Worm (Caenorhabditis elegans): ENCODE data around the gene Y48E1B.17.

The Y48E1B.17 gene

DNA sequence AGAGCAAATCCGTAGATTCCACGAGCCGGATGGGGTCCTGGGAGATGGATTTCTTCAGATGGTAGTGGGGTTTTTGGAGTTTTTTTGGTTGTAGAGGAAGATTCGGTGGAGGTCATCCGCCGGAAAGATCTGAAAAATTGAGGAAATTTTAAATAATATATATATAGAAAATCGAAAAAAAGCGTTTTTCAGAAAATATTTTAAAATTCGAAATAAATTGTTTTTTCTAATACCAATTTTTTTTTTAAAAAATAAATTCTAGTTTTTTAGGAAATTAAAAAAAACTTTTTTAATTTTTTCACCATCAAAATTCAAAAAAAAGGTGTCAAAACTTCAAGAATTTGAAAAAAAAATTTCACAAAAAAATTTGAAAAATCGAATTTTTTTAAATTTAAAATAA is at the start of gene Y48E1B.17, which contains the start of gene noa-1:
Gene Y48E1B.17 (minus strand): TSS at position 129 of the 400 bp plus-strand sequence.
Gene noa-1 (minus strand): TSS at position 101 of the 400 bp plus-strand sequence.
- no peak for TF ChIP-seq mxl-3 (GFP tag; optimal IDR thresholded peaks at IDR 0.05)
- TF ChIP-seq nhr-42 (GFP tag; IDR thresholded peaks at IDR 0.05) = no peak
- TF ChIP-seq fos-1 (tag; optimal IDR thresholded peaks at IDR 0.05) = no peak
- TF ChIP-seq lsy-2 (tag; optimal IDR thresholded peaks at IDR 0.05) = no peak
- TF ChIP-seq ceh-28 (tag; optimal IDR thresholded peaks at IDR 0.05) = no peak
- TF ChIP-seq fkh-10 (GFP tag; optimal IDR thresholded peaks at IDR 0.05) = no peak
- no peak for TF ChIP-seq zip-2 (tag; optimal IDR thresholded peaks at IDR 0.05)
- no peak for TF ChIP-seq F44E2.7 (GFP tag; IDR thresholded peaks at IDR 0.05)
- TF ChIP-seq mes-2 (tag; optimal IDR thresholded peaks at IDR 0.05; ENCODE audit: poor library complexity, severe bottlenecking) = no peak
- TF ChIP-seq nhr-25 (tag; optimal IDR thresholded peaks at IDR 0.05; ENCODE audit: borderline replicate concordance, insufficient read depth) = no peak
- TF ChIP-seq ceh-82 (tag; optimal IDR thresholded peaks at IDR 0.05) = no peak
- TF ChIP-seq gei-8 (GFP tag; optimal IDR thresholded peaks at IDR 0.05) = no peak
- TF ChIP-seq T20F7.1 (GFP tag; optimal IDR thresholded peaks at IDR 0.05) = no peak
- TF ChIP-seq aha-1 (tag) = no peak
- TF ChIP-seq nhr-10 (tag; optimal IDR thresholded peaks at IDR 0.05) = no peak
- TF ChIP-seq nhr-6 (tag; optimal IDR thresholded peaks at IDR 0.05) = no peak
- no peak for TF ChIP-seq hif-1 (tag; optimal IDR thresholded peaks at IDR 0.05)
- TF ChIP-seq T26A8.4 (GFP tag; IDR thresholded peaks at IDR 0.05) = no peak
- no peak for TF ChIP-seq madf-5 (GFP tag; IDR thresholded peaks at IDR 0.05)

DNA sequence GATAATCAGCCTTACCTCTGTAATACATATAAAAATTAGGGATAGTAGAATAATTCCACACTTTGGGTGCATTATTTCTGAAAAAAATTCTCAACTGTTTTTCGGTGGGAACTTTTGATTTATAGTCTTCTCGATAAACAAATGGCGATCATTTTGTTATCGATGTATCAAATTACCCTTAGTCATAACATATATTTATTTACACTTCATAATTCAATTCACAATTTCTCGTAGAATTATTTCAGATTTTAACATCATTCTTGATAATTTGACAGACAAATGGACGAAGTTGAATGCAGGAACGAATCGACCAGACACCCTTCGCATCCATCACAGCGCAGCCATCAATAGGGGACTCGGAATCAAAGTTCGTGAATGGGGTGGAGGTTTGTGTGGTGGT is 49.6 kb upstream of the Y48E1B.17 start, which contains the start of gene clec-145:
Gene clec-145 (minus strand): TSS at position 101 of the 400 bp plus-strand sequence.
- no peak for TF ChIP-seq lin-15B (tag; optimal IDR thresholded peaks at IDR 0.05)
- no peak for TF ChIP-seq Y5F2A.4 (GFP tag; optimal IDR thresholded peaks at IDR 0.05)
- TF ChIP-seq F49E8.2 (tag; optimal IDR thresholded peaks at IDR 0.05; ENCODE audit: borderline replicate concordance) = no peak
- TF ChIP-seq unc-62 (GFP tag; optimal IDR thresholded peaks at IDR 0.05 in 1 of 2) = no peak
- TF ChIP-seq unc-62 (tag; optimal IDR thresholded peaks at IDR 0.05) = no peak
- no peak for TF ChIP-seq daf-8 (GFP tag; IDR thresholded peaks at IDR 0.05)
- TF ChIP-seq dmd-6 (GFP tag; IDR thresholded peaks at IDR 0.05) = no peak
- TF ChIP-seq mxl-3 (GFP tag; optimal IDR thresholded peaks at IDR 0.05) = no peak
- TF ChIP-seq ceh-62 (tag; optimal IDR thresholded peaks at IDR 0.05) = no peak
- TF ChIP-seq nhr-102 (tag; optimal IDR thresholded peaks at IDR 0.05) = no peak
- no peak for TF ChIP-seq hif-1 (tag; optimal IDR thresholded peaks at IDR 0.05)
- TF ChIP-seq daf-19 (GFP tag; conservative IDR thresholded peaks at IDR 0.05) = no peak
- TF ChIP-seq F10B5.3 (tag; optimal IDR thresholded peaks at IDR 0.05) = no peak
- no peak for TF ChIP-seq ZK546.5 (tag; optimal IDR thresholded peaks at IDR 0.05)
- TF ChIP-seq duxl-1 (tag; optimal IDR thresholded peaks at IDR 0.05; ENCODE audit: poor library complexity) = no peak

DNA sequence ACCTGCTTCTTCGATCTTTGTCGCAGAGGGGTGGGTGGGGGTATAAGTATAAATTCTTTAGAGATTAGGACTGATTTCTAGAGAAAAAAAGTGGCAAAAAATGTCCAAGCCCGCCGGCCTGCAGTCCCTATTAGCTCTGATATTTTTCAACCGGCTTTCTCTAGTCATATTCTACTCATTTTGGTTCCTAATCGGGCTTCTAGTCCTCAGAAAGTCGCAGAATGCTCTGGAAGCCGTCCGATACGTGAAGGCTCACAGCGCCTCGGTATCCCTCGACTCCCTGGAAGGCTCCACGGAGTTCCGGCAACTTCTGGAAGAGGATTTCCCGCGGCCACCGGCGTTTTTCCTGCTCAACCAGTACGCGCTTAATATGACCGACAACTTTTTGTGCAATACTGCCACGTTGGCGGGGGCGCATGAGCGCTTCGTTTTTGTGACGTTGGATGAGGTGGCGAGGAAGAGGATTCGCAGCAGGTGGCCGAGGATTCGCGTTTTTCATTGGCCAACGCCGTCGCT is 44.8 kb upstream of the Y48E1B.17 start, which contains the start of gene Y48E1B.8:
Gene Y48E1B.8 (plus strand): TSS at position 51 of the 516 bp plus-strand sequence.
- TF ChIP-seq nhr-42 (GFP tag; IDR thresholded peaks at IDR 0.05) (0 out of 2 replicates have a peak, but pooled peaks have one; percentile 5), madf-5 (GFP tag; IDR thresholded peaks at IDR 0.05) (no peak), set-16 (GFP tag; IDR thresholded peaks at IDR 0.05) (peak; percentile 59)

DNA sequence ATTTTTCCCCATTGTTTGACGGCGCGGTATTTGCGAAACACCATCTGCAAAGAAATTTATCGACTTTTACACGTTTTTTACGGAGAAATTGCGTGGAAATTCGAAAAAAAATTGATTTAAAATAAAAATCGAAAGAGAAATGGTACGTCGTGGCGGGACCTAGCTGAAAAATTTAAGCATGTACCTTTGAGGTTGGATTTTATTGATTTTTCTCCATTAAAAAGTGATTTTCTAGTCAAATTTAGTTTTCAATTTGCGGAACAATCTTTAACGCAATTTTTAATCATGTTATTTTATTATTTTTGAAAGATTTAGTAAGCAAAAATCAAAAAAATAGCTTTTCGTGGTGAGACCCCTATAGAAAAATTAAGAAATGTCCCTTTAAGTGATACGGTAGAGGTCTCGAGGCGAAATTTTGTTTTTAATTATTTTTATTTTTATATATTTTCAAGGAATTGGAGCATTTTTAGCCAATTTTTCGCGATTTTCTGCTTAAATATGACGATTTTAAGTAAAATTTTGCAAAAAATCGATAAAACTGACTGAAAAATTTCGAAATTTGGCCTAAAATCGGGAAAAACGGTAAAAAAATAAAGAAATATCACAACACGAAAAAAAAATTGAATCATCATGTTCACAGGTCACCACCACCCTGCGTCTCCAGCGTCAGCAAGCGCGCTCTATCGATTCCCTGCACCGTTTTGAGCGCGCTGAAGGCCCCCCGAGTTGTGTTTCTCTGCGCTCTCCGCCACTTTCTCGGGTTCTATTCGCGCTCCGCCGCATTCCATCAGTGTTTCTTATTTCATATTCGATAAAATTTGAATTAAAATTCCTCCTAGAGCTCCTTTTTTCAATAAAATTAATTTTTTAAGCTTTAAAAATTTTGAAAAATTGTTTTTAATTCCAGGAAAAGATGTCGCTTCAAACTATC is 34.4 kb upstream of the Y48E1B.17 start, which contains the start of the genes mrpl-37 and lin-38:
Gene mrpl-37 (minus strand): TSS at position 51 of the 931 bp plus-strand sequence.
Gene lin-38 (plus strand): TSS at position 908 of the 931 bp plus-strand sequence.
- no peak for TF ChIP-seq ctbp-1 (GFP tag; IDR thresholded peaks at IDR 0.05)
- TF ChIP-seq lin-39 (tag; optimal IDR thresholded peaks at IDR 0.05) = no peak
- no peak for TF ChIP-seq daf-19 (GFP tag; conservative IDR thresholded peaks at IDR 0.05)
- TF ChIP-seq F49E8.2 (tag; optimal IDR thresholded peaks at IDR 0.05; ENCODE audit: borderline replicate concordance) = peak; percentile 13
- peak; percentile 39; the same call in 1 of the 2 replicates for TF ChIP-seq pha-4 (GFP tag; IDR thresholded peaks at IDR 0.05)
- no peak for TF ChIP-seq pha-4 (tag; optimal IDR thresholded peaks at IDR 0.05)
- TF ChIP-seq ceh-32 (tag; optimal IDR thresholded peaks at IDR 0.05; ENCODE audit: poor library complexity) = no peak
- TF ChIP-seq F10B5.3 (tag; optimal IDR thresholded peaks at IDR 0.05) = no peak
- TF ChIP-seq snpc-4 (tag; optimal IDR thresholded peaks at IDR 0.05) = no peak
- no peak for TF ChIP-seq ceh-20 (GFP tag; IDR thresholded peaks at IDR 0.05)
- peak; percentile 68 for TF ChIP-seq dpl-1 (GFP tag; optimal IDR thresholded peaks at IDR 0.05)
- TF ChIP-seq nhr-102 (tag; optimal IDR thresholded peaks at IDR 0.05) = no peak
- no peak for TF ChIP-seq ama-1 (optimal IDR thresholded peaks at IDR 0.05)
- TF ChIP-seq lim-7 (GFP tag; IDR thresholded peaks at IDR 0.05) = no peak
- peak; percentile 78 for TF ChIP-seq set-16 (GFP tag; IDR thresholded peaks at IDR 0.05)
- TF ChIP-seq Y5F2A.4 (GFP tag; optimal IDR thresholded peaks at IDR 0.05) = no peak
- no peak for TF ChIP-seq zip-11 (GFP tag; IDR thresholded peaks at IDR 0.05)

Data from whole organism, L4 larva.